Fruit fly (Drosophila melanogaster) whole organism, embryonic: ENCODE data around the gene CG7907.

ENCODE experiments used
- CG15601 ChIP-seq: fragments of 200-800 bp; sonication (Bioruptor generic); optimal IDR thresholded peaks from 3 replicates; lab custom pipeline; 2019; ENCODE audit warnings: missing biosample characterization, mild to moderate bottlenecking, missing genetic modification characterization, moderate library complexity
- CG17385 ChIP-seq: fragments of 200-800 bp; sonication (Bioruptor generic); optimal IDR thresholded peaks from 3 replicates; lab custom pipeline; 2018; ENCODE audit warnings: missing biosample characterization, mild to moderate bottlenecking, missing genetic modification characterization
- CG4328 ChIP-seq: fragments of 200-800 bp; sonication (Bioruptor generic); optimal IDR thresholded peaks from 3 replicates; lab custom pipeline; 2017; ENCODE audit warnings: missing biosample characterization, missing genetic modification reagents, missing genetic modification characterization
- CG7786 ChIP-seq: fragments of 200-800 bp; sonication (Bioruptor generic); optimal IDR thresholded peaks from 2 replicates; lab custom pipeline; 2016; ENCODE audit warnings: missing biosample characterization, missing genetic modification characterization
- H2.0 ChIP-seq: fragments of 200-800 bp; sonication (Bioruptor generic); IDR thresholded peaks from 2 replicates; pipeline ENCODE4 v1.3.6; 2022; ENCODE audit warnings: missing biosample characterization, missing genetic modification characterization
- Nf-YB ChIP-seq: fragments of 200-800 bp; sonication (Bioruptor generic); optimal IDR thresholded peaks from 3 replicates; lab custom pipeline; 2019; ENCODE audit warnings: missing biosample characterization, mild to moderate bottlenecking, missing genetic modification characterization, moderate library complexity
- Xbp1 ChIP-seq: fragments of 200-800 bp; sonication (Bioruptor generic); optimal IDR thresholded peaks from 3 replicates; lab custom pipeline; 2016; ENCODE audit warnings: missing biosample characterization, mild to moderate bottlenecking, missing genetic modification characterization
- gem ChIP-seq: fragments of 200-800 bp; sonication (Bioruptor generic); optimal IDR thresholded peaks from 2 replicates; lab custom pipeline; 2019; ENCODE audit warnings: missing biosample characterization, mild to moderate bottlenecking, missing genetic modification characterization, moderate library complexity
- oc ChIP-seq: fragments of 200-800 bp; sonication (Bioruptor generic); optimal IDR thresholded peaks from 2 replicates; lab custom pipeline; 2018; ENCODE audit warnings: missing biosample characterization, mild to moderate bottlenecking, missing genetic modification characterization, moderate library complexity

DNA sequence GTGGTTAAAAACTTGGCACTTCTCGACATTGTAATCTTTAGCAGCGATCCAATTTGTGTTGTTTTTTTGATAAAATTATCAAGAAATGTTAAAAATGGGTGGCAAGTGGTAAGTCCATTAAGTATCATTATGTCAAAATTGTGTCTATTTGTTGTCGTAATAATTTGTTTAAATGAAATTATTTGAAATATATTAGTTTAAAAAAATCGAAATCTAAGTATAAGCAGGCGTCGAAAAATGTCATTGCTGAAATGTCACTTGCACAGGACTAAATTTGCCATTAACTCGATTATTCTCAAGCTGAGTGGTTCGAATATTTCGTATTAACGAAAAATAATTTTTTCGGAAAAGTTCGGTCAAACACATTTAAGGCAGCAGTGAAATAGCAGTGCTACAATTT is at the start of gene CG7907:
- TF ChIP-seq H2.0 (GFP tag; lab: Robert Waterston, UW) (no peak), Nf-YB (GFP tag; lab: Kevin White, UChicago) (no peak), CG17385 (no peak), CG7786 (no peak), gem (tag; lab: Kevin White, UChicago) (no peak), oc (tag; lab: Kevin White, UChicago) (no peak), CG4328 (GFP tag; lab: Kevin White, UChicago) (no peak), Xbp1 (GFP tag; lab: Kevin White, UChicago) (no peak), CG15601 (no peak)
